Worm (Caenorhabditis elegans): Measurements from ENCODE around the gene K07F5.17.
A peak's percentile ranks its signal among the peaks of the same experiment; 100 is the strongest.

DNA sequence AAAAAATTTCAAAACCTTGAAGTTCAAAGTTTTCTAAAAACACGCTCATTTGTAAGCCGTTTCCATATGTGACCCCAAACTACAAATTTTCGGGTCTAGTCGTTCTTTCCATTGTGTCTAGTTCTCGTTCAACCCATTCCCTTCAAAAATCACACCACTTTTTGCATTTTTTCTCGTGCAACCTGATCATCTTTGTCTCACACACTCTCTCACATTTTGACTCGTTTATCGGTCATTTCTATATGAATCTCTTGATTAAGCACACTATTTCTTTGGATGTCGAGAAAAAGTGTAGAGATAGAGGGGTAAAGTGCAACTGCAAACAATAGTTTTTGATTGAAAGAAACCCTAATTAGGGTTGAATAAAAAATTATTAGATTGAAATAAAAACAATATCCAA is 38.6 kb upstream of the K07F5.17 start:
- TF ChIP-seq R02D3.7 (tag; optimal IDR thresholded peaks at IDR 0.05) (no peak), lin-39 (tag; optimal IDR thresholded peaks at IDR 0.05) (no peak), snpc-4 (tag; optimal IDR thresholded peaks at IDR 0.05) (no peak), elt-3 (tag; optimal IDR thresholded peaks at IDR 0.05) (no peak), nhr-12 (tag; optimal IDR thresholded peaks at IDR 0.05) (no peak), sma-3 (GFP tag; optimal IDR thresholded peaks at IDR 0.05) (peak; percentile 60), egl-27 (tag; optimal IDR thresholded peaks at IDR 0.05) (peak; percentile 22), nhr-6 (tag; optimal IDR thresholded peaks at IDR 0.05) (peak; percentile 8), nhr-10 (tag; optimal IDR thresholded peaks at IDR 0.05) (no peak), ztf-4 (tag; optimal IDR thresholded peaks at IDR 0.05) (no peak), C34F6.9 (tag; optimal IDR thresholded peaks at IDR 0.05) (peak; percentile 58), blmp-1 (tag; optimal IDR thresholded peaks at IDR 0.05; ENCODE audit: insufficient read depth) (peak; percentile 37)
